Fruit fly (Drosophila melanogaster): Measurements from ENCODE around the gene Hsp70Ab.

dm6 chr3R:11991538-11992164, 33.3 kb downstream of the Hsp70Ab start:
- no peak for TF ChIP-seq pan (optimal IDR thresholded peaks at IDR 0.05)
- TF ChIP-seq CG8478 (optimal IDR thresholded peaks at IDR 0.05), result no peak
- no peak for TF ChIP-seq usp (GFP tag; optimal IDR thresholded peaks at IDR 0.05)
- no peak for TF ChIP-seq psq (optimal IDR thresholded peaks at IDR 0.05)
- TF ChIP-seq Dll (optimal IDR thresholded peaks at IDR 0.05), result no peak
- TF ChIP-seq EcR (GFP tag; optimal IDR thresholded peaks at IDR 0.05), result no peak

Data from whole organism.